Worm (Caenorhabditis elegans) whole organism, late embryonic: Measurements from ENCODE around the gene sdf-9.

ENCODE experiments used
- C08G9.2 ChIP-seq: sonication (generic microtip); optimal IDR thresholded peaks from 2 replicates; lab custom pipeline; 2016; ENCODE audit warnings: mild to moderate bottlenecking, missing genetic modification characterization, moderate library complexity, missing compliant biosample characterization
- C38D4.7 ChIP-seq: fragments of 200-800 bp; sonication (Bioruptor generic); optimal IDR thresholded peaks from 2 replicates; lab custom pipeline; 2018; ENCODE audit warnings: mild to moderate bottlenecking, missing genetic modification characterization, moderate library complexity, missing compliant biosample characterization
- F13H6.1 ChIP-seq: sonication (generic microtip); optimal IDR thresholded peaks from 2 replicates; lab custom pipeline; 2016; ENCODE audit warnings: missing genetic modification characterization, missing compliant biosample characterization
- K02D7.2 ChIP-seq: sonication (generic microtip); optimal IDR thresholded peaks from 2 replicates; lab custom pipeline; 2017; ENCODE audit warnings: mild to moderate bottlenecking, missing genetic modification characterization, missing compliant biosample characterization
- K09A11.1 ChIP-seq: sonication (generic microtip); optimal IDR thresholded peaks from 2 replicates; lab custom pipeline; 2017; ENCODE audit warnings: antibody characterized with exemption, mild to moderate bottlenecking, missing genetic modification characterization, missing compliant biosample characterization; ENCODE audit not compliant: insufficient read depth
- T23F11.4 ChIP-seq: fragments of 200-800 bp; sonication (Bioruptor generic); optimal IDR thresholded peaks from 2 replicates; lab custom pipeline; 2018; ENCODE audit warnings: mild to moderate bottlenecking, missing genetic modification characterization, missing compliant biosample characterization
- ahr-1 ChIP-seq: sonication (generic microtip); optimal IDR thresholded peaks from 2 replicates; lab custom pipeline; 2016; ENCODE audit warnings: missing genetic modification characterization, missing compliant biosample characterization
- ama-1 ChIP-seq: fragments of 150-350 bp; optimal IDR thresholded peaks from 2 replicates; lab custom pipeline; 2014
- ceh-18 ChIP-seq: sonication (generic microtip); optimal IDR thresholded peaks from 2 replicates; lab custom pipeline; 2016; ENCODE audit warnings: missing genetic modification characterization, missing compliant biosample characterization
- ceh-19 ChIP-seq: fragments of 200-800 bp; sonication (Bioruptor generic); optimal IDR thresholded peaks from 2 replicates; lab custom pipeline; 2018; ENCODE audit warnings: mild to moderate bottlenecking, missing genetic modification characterization, missing compliant biosample characterization
- ceh-2 ChIP-seq: sonication (generic microtip); optimal IDR thresholded peaks from 2 replicates; lab custom pipeline; 2016; ENCODE audit warnings: missing genotype, missing genetic modification characterization, missing compliant biosample characterization
- ceh-30 ChIP-seq: fragments of 150-350 bp; optimal IDR thresholded peaks from 2 replicates; lab custom pipeline; 2014; ENCODE audit warnings: missing biosample characterization, missing genetic modification characterization
- ceh-34 ChIP-seq: sonication (generic microtip); optimal IDR thresholded peaks from 2 replicates; lab custom pipeline; 2016; ENCODE audit warnings: mild to moderate bottlenecking, missing genetic modification characterization, missing compliant biosample characterization
- ceh-45 ChIP-seq: fragments of 200-800 bp; sonication (Bioruptor generic); IDR thresholded peaks from 2 replicates; pipeline ENCODE4 v1.3.6; 2022; ENCODE audit warnings: missing genetic modification reagents, missing genetic modification characterization, missing compliant biosample characterization
- ceh-48 ChIP-seq: sonication (generic microtip); optimal IDR thresholded peaks from 2 replicates; lab custom pipeline; 2016; ENCODE audit warnings: missing genetic modification characterization, inconsistent platforms, missing compliant biosample characterization
- ceh-6 ChIP-seq: fragments of 200-800 bp; sonication (Bioruptor generic); optimal IDR thresholded peaks from 2 replicates; lab custom pipeline; 2018; ENCODE audit warnings: mild to moderate bottlenecking, missing genetic modification characterization, missing compliant biosample characterization
- che-1 ChIP-seq: sonication (generic microtip); optimal IDR thresholded peaks from 2 replicates; lab custom pipeline; 2016; ENCODE audit warnings: mild to moderate bottlenecking, missing genetic modification characterization, missing compliant biosample characterization
- dmd-4 ChIP-seq: sonication (generic microtip); optimal IDR thresholded peaks from 2 replicates; lab custom pipeline; 2016; ENCODE audit warnings: borderline replicate concordance, missing genetic modification characterization, missing compliant biosample characterization
- dve-1 ChIP-seq: sonication (generic microtip); optimal IDR thresholded peaks from 2 replicates; lab custom pipeline; 2017; ENCODE audit warnings: antibody characterized with exemption, mild to moderate bottlenecking, missing genetic modification characterization, missing compliant biosample characterization
- elt-2 ChIP-seq: sonication (generic microtip); optimal IDR thresholded peaks from 2 replicates; lab custom pipeline; 2016; ENCODE audit warnings: missing genetic modification reagents, missing genetic modification characterization, missing compliant biosample characterization
- ets-4 ChIP-seq: sonication (generic microtip); optimal IDR thresholded peaks from 2 replicates; lab custom pipeline; 2016; ENCODE audit warnings: missing genetic modification characterization, missing compliant biosample characterization
- eyg-1 ChIP-seq: sonication (generic microtip); optimal IDR thresholded peaks from 2 replicates; lab custom pipeline; 2016; ENCODE audit warnings: missing genotype, missing genetic modification characterization, missing compliant biosample characterization
- fax-1 ChIP-seq: sonication (generic microtip); optimal IDR thresholded peaks from 2 replicates; lab custom pipeline; 2016; ENCODE audit warnings: missing genotype, missing genetic modification characterization, missing compliant biosample characterization
- gmeb-2 ChIP-seq: sonication (generic microtip); optimal IDR thresholded peaks from 2 replicates; lab custom pipeline; 2016; ENCODE audit warnings: missing genetic modification characterization, inconsistent platforms, missing compliant biosample characterization
- hlh-13 ChIP-seq: fragments of 200-800 bp; sonication (Bioruptor generic); optimal IDR thresholded peaks from 2 replicates; lab custom pipeline; 2018; ENCODE audit warnings: mild to moderate bottlenecking, missing genetic modification characterization, missing compliant biosample characterization
- hlh-30 ChIP-seq: sonication (generic microtip); optimal IDR thresholded peaks from 2 replicates; lab custom pipeline; 2017; ENCODE audit warnings: antibody characterized with exemption, missing genetic modification characterization, missing compliant biosample characterization; ENCODE audit not compliant: insufficient read depth
- hlh-8 ChIP-seq: sonication (generic microtip); optimal IDR thresholded peaks from 2 replicates; lab custom pipeline; 2016; ENCODE audit warnings: missing genotype, missing genetic modification characterization, missing compliant biosample characterization
- lim-6 ChIP-seq: sonication (generic microtip); optimal IDR thresholded peaks from 2 replicates; lab custom pipeline; 2016; ENCODE audit warnings: missing genetic modification characterization, missing compliant biosample characterization
- lin-11 ChIP-seq: fragments of 200-800 bp; sonication (Bioruptor generic); optimal IDR thresholded peaks from 2 replicates; lab custom pipeline; 2018; ENCODE audit warnings: mild to moderate bottlenecking, missing genetic modification characterization, missing compliant biosample characterization
- madf-2 ChIP-seq: sonication (generic microtip); optimal IDR thresholded peaks from 2 replicates; lab custom pipeline; 2017; ENCODE audit warnings: missing genetic modification characterization, missing compliant biosample characterization
- nhr-11 ChIP-seq: fragments of 150-350 bp; optimal IDR thresholded peaks from 2 replicates; lab custom pipeline; 2014; ENCODE audit warnings: missing biosample characterization, missing genetic modification characterization
- nhr-232 ChIP-seq: sonication (generic microtip); optimal IDR thresholded peaks from 2 replicates; lab custom pipeline; 2016; ENCODE audit warnings: missing genetic modification characterization, missing compliant biosample characterization
- npax-4 ChIP-seq: sonication (generic microtip); optimal IDR thresholded peaks from 2 replicates; lab custom pipeline; 2016; ENCODE audit warnings: missing genetic modification characterization, missing compliant biosample characterization
- pat-9 ChIP-seq: fragments of 200-800 bp; sonication (Bioruptor generic); optimal IDR thresholded peaks from 2 replicates; lab custom pipeline; 2018; ENCODE audit warnings: mild to moderate bottlenecking, missing genetic modification characterization, moderate library complexity, missing compliant biosample characterization
- pax-1 ChIP-seq: fragments of 150-350 bp; optimal IDR thresholded peaks from 2 replicates; lab custom pipeline; 2014; ENCODE audit warnings: missing biosample characterization, missing genetic modification characterization
- pha-2 ChIP-seq: sonication (generic microtip); optimal IDR thresholded peaks from 2 replicates; lab custom pipeline; 2017; ENCODE audit warnings: mild to moderate bottlenecking, missing genetic modification characterization, missing compliant biosample characterization
- pha-4 ChIP-seq: fragments of 150-350 bp; optimal IDR thresholded peaks from 2 replicates; lab custom pipeline; 2018; ENCODE audit warnings: missing biosample characterization, missing genetic modification reagents, missing genetic modification characterization
- pqm-1 ChIP-seq: sonication (generic microtip); optimal IDR thresholded peaks from 2 replicates; lab custom pipeline; 2016; ENCODE audit warnings: missing genetic modification characterization, missing compliant biosample characterization
- ref-2 ChIP-seq: sonication (generic microtip); optimal IDR thresholded peaks from 2 replicates; lab custom pipeline; 2016; ENCODE audit warnings: missing genetic modification characterization, missing compliant biosample characterization
- rnt-1 ChIP-seq: sonication (generic microtip); optimal IDR thresholded peaks from 2 replicates; lab custom pipeline; 2016; ENCODE audit warnings: missing genetic modification characterization, missing compliant biosample characterization
- sdc-2 ChIP-seq: sonication (generic microtip); optimal IDR thresholded peaks from 2 replicates; lab custom pipeline; 2016; ENCODE audit warnings: missing genotype, missing genetic modification characterization, missing compliant biosample characterization
- sox-4 ChIP-seq: sonication (generic microtip); optimal IDR thresholded peaks from 2 replicates; lab custom pipeline; 2017; ENCODE audit warnings: mild to moderate bottlenecking, missing genetic modification characterization, inconsistent platforms, missing compliant biosample characterization
- syd-9 ChIP-seq: sonication (generic microtip); optimal IDR thresholded peaks from 2 replicates; lab custom pipeline; 2016; ENCODE audit warnings: mild to moderate bottlenecking, missing genetic modification characterization, moderate library complexity, missing compliant biosample characterization
- tbx-2 ChIP-seq: sonication (generic microtip); optimal IDR thresholded peaks from 2 replicates; lab custom pipeline; 2016; ENCODE audit warnings: missing genetic modification characterization, missing compliant biosample characterization
- ttx-3 ChIP-seq: sonication (generic microtip); optimal IDR thresholded peaks from 2 replicates; lab custom pipeline; 2016; ENCODE audit warnings: missing genetic modification reagents, missing genetic modification characterization, missing compliant biosample characterization
- unc-3 ChIP-seq, 2 experiments: fragments of 200-800 bp in 1 of 2; sonication (Bioruptor generic) in 1 of 2; sonication (generic microtip) in 1 of 2; conservative IDR thresholded peaks in 1 of 2; optimal IDR thresholded peaks in 1 of 2; 2 replicates each; pipeline versions ENCODE4 v1.3.6 to Lab custom; 2016 to 2022; ENCODE audit warnings: missing compliant biosample characterization in 2 of 2, missing genetic modification characterization in 2 of 2, missing genetic modification reagents in 1 of 2
- unc-42 ChIP-seq: sonication (generic microtip); optimal IDR thresholded peaks from 2 replicates; lab custom pipeline; 2016; ENCODE audit warnings: missing genotype, missing genetic modification characterization, missing compliant biosample characterization
- unc-55 ChIP-seq: sonication (generic microtip); optimal IDR thresholded peaks from 2 replicates; lab custom pipeline; 2017; ENCODE audit warnings: missing biosample characterization, missing genetic modification reagents, missing genetic modification characterization

The sdf-9 gene

ce11 chrV:20761758-20762157, 36.3 kb upstream of the sdf-9 start (continued):
- no peak for TF ChIP-seq syd-9 (tag; lab: Kevin White, UChicago)
- TF ChIP-seq unc-42: no peak
- no peak for TF ChIP-seq nhr-11 (tag; lab: Kevin White, UChicago)
- no peak for TF ChIP-seq che-1 (tag; lab: Kevin White, UChicago)
- no peak for TF ChIP-seq T23F11.4 (GFP tag; lab: Kevin White, UChicago)
- TF ChIP-seq rnt-1 (tag; lab: Kevin White, UChicago): no peak
- TF ChIP-seq ceh-19 (GFP tag; lab: Kevin White, UChicago): no peak
- TF ChIP-seq ceh-34 (tag; lab: Kevin White, UChicago): peak; percentile 24
- TF ChIP-seq pha-4: no peak
- TF ChIP-seq ceh-18 (tag; lab: Kevin White, UChicago): peak; percentile 11
- TF ChIP-seq fax-1: no peak
- no peak for TF ChIP-seq gmeb-2 (tag; lab: Kevin White, UChicago)
- peak; percentile 3 for TF ChIP-seq hlh-30 (tag; lab: Kevin White, UChicago)
- no peak for TF ChIP-seq K02D7.2 (tag; lab: Kevin White, UChicago)
- TF ChIP-seq K09A11.1: no peak

ce11 chrV:20763192-20763591, 34.8 kb upstream of the sdf-9 start:
- no peak for TF ChIP-seq ceh-45 (GFP tag; lab: Robert Waterston, UW)
- TF ChIP-seq pax-1: no peak
- TF ChIP-seq ceh-34 (tag; lab: Kevin White, UChicago): peak; percentile 64
- TF ChIP-seq elt-2: no peak
- TF ChIP-seq lim-6: no peak
- peak; percentile 11 for TF ChIP-seq ceh-2
- no peak for TF ChIP-seq tbx-2 (tag; lab: Kevin White, UChicago)
- no peak for TF ChIP-seq ceh-6 (GFP tag; lab: Kevin White, UChicago)
- no peak for TF ChIP-seq lin-11 (tag; lab: Kevin White, UChicago)
- no peak for TF ChIP-seq F13H6.1 (tag; lab: Kevin White, UChicago)

ce11 chrV:20770061-20770460, 28.0 kb upstream of the sdf-9 start, which contains the start of gene elp-1:
TSS of gene elp-1 (minus strand) at chrV:20770161.
- TF ChIP-seq sox-4 (tag; lab: Kevin White, UChicago) (no peak), pqm-1 (tag; lab: Kevin White, UChicago) (no peak), elt-2 (no peak), hlh-13 (GFP tag; lab: Kevin White, UChicago) (no peak), ceh-30 (tag; lab: Kevin White, UChicago) (no peak), syd-9 (tag; lab: Kevin White, UChicago) (no peak), ttx-3 (no peak), dve-1 (tag; lab: Kevin White, UChicago) (no peak), hlh-8 (tag; lab: Kevin White, UChicago) (no peak), ceh-19 (GFP tag; lab: Kevin White, UChicago) (no peak), pat-9 (no peak), nhr-11 (tag; lab: Kevin White, UChicago) (no peak), eyg-1 (no peak), pha-2 (tag; lab: Kevin White, UChicago) (no peak), C38D4.7 (GFP tag; lab: Kevin White, UChicago) (no peak), ets-4 (no peak), C08G9.2 (no peak), madf-2 (tag; lab: Kevin White, UChicago) (no peak), gmeb-2 (tag; lab: Kevin White, UChicago) (no peak)

- no peak for TF ChIP-seq nhr-232 (tag; lab: Kevin White, UChicago)
- TF ChIP-seq npax-4 (tag; lab: Kevin White, UChicago): no peak
- no peak for TF ChIP-seq ref-2 (tag; lab: Kevin White, UChicago)
- no peak for TF ChIP-seq ets-4
- no peak for TF ChIP-seq pha-2 (tag; lab: Kevin White, UChicago)
- no peak for TF ChIP-seq eyg-1
- no peak for TF ChIP-seq sdc-2 (tag; lab: Kevin White, UChicago)
- no peak for TF ChIP-seq lin-11 (tag; lab: Kevin White, UChicago)
- TF ChIP-seq C08G9.2: no peak
- no peak for TF ChIP-seq dmd-4 (tag; lab: Kevin White, UChicago)
- no peak for TF ChIP-seq K09A11.1
- TF ChIP-seq ahr-1: no peak
- TF ChIP-seq gmeb-2 (tag; lab: Kevin White, UChicago): no peak
- TF ChIP-seq unc-3 (GFP tag; conservative IDR thresholded peaks at IDR 0.05; lab: Robert Waterston, UW): no peak
- no peak for TF ChIP-seq unc-3 (tag; optimal IDR thresholded peaks at IDR 0.05; lab: Kevin White, UChicago)
- TF ChIP-seq unc-55 (GFP tag; lab: Kevin White, UChicago): no peak
- TF ChIP-seq dve-1 (tag; lab: Kevin White, UChicago): no peak
- TF ChIP-seq ceh-48 (tag; lab: Kevin White, UChicago): no peak
- no peak for TF ChIP-seq ama-1 (lab: Kevin White, UChicago)
- TF ChIP-seq tbx-2 (tag; lab: Kevin White, UChicago): no peak
Observed at ce11 chrV:20770846-20771245, 27.2 kb upstream of the sdf-9 start.
